Worm (Caenorhabditis elegans): ENCODE measurements around the gene set-5.

- TF ChIP-seq nhr-77 (tag; optimal IDR thresholded peaks at IDR 0.05) (no peak), egl-27 (tag; optimal IDR thresholded peaks at IDR 0.05) (no peak)
Observed at ce11 chrV:14687106-14687964, 11.4 kb upstream of the set-5 start.

All from whole organism, L1 larva.